Fruit fly (Drosophila melanogaster): ENCODE data around the gene chinmo.
A peak's percentile ranks its signal among the peaks of the same experiment; 100 is the strongest.

The chinmo gene

DNA sequence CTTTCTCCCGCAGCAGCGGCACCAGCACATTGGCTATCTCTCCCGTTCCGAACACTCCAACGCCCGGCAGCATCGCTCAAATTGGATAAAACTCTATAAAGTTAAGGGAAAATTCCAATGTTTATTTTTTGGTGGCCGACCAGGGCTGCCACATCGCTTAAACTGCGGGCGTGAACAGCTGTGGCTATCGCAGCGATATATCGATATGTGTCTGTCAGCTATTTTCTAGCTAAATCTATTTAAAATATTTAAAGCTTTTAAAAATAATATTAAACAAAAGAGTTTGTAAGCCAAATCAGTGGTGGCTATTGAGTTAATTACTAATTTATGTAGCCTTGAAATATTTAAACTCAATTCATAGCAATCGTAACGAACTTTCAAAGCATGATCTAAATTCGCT, 100.9 kb downstream of the chinmo start, which contains the start of the genes CG17712 and CG17648 (continued):
- TF ChIP-seq NfI (GFP tag; optimal IDR thresholded peaks at IDR 0.05) = no peak
- no peak for TF ChIP-seq Camta (GFP tag; optimal IDR thresholded peaks at IDR 0.05)
- no peak for TF ChIP-seq fu2 (GFP tag; optimal IDR thresholded peaks at IDR 0.05)
- TF ChIP-seq GATAe (GFP tag; conservative IDR thresholded peaks at IDR 0.05) = no peak
- TF ChIP-seq tll (GFP tag; optimal IDR thresholded peaks at IDR 0.05) = no peak
- no peak for TF ChIP-seq Gsc (GFP tag; IDR thresholded peaks at IDR 0.05)
- TF ChIP-seq CG7786 (GFP tag; optimal IDR thresholded peaks at IDR 0.05) = no peak
- peak; percentile 56 for TF ChIP-seq E2f2 (GFP tag; IDR thresholded peaks at IDR 0.05)
- TF ChIP-seq fd64A (GFP tag; optimal IDR thresholded peaks at IDR 0.05) = no peak
- TF ChIP-seq CG16779 (GFP tag; IDR thresholded peaks at IDR 0.05) = no peak
- TF ChIP-seq CG12236 (GFP tag; optimal IDR thresholded peaks at IDR 0.05) = no peak
- TF ChIP-seq CG12071 (GFP tag; optimal IDR thresholded peaks at IDR 0.05) = no peak
- no peak for TF ChIP-seq CG10654 (GFP tag; optimal IDR thresholded peaks at IDR 0.05)
- TF ChIP-seq Fer1 (GFP tag; optimal IDR thresholded peaks at IDR 0.05) = no peak
- no peak for TF ChIP-seq disco-r (GFP tag; optimal IDR thresholded peaks at IDR 0.05)
- no peak for TF ChIP-seq CG10321 (GFP tag; IDR thresholded peaks at IDR 0.05)
- TF ChIP-seq Ptx1 (GFP tag; IDR thresholded peaks at IDR 0.05) = no peak
- TF ChIP-seq nom (GFP tag; optimal IDR thresholded peaks at IDR 0.05) = no peak
- TF ChIP-seq Scr (GFP tag; IDR thresholded peaks at IDR 0.05; ENCODE audit: partially characterized antibody) = peak; percentile 85
- TF ChIP-seq CG11696 (GFP tag; IDR thresholded peaks at IDR 0.05) = no peak
- TF ChIP-seq chm (GFP tag; IDR thresholded peaks at IDR 0.05) = no peak
- no peak for TF ChIP-seq CG12769 (tag; optimal IDR thresholded peaks at IDR 0.05)
- TF ChIP-seq Dip3 (GFP tag; optimal IDR thresholded peaks at IDR 0.05) = no peak
- no peak for TF ChIP-seq CG7556 (GFP tag; optimal IDR thresholded peaks at IDR 0.05)
- TF ChIP-seq wdn (GFP tag; IDR thresholded peaks at IDR 0.05) = no peak
- no peak for TF ChIP-seq CG10543 (GFP tag; optimal IDR thresholded peaks at IDR 0.05)
- TF ChIP-seq CG30020 (tag; optimal IDR thresholded peaks at IDR 0.05) = no peak
- peak; percentile 73 for TF ChIP-seq row (GFP tag; IDR thresholded peaks at IDR 0.05)
- no peak for TF ChIP-seq kni (GFP tag; optimal IDR thresholded peaks at IDR 0.05)
- TF ChIP-seq CG31388 (GFP tag; optimal IDR thresholded peaks at IDR 0.05) = no peak
- no peak for TF ChIP-seq Lim3 (GFP tag; IDR thresholded peaks at IDR 0.05)
- peak; percentile 90 for TF ChIP-seq CG13287 (GFP tag; IDR thresholded peaks at IDR 0.05; ENCODE audit: partially characterized antibody)
- no peak for TF ChIP-seq CG1832 (GFP tag; optimal IDR thresholded peaks at IDR 0.05)
- no peak for TF ChIP-seq nau (GFP tag; optimal IDR thresholded peaks at IDR 0.05)
- TF ChIP-seq CG7271 (tag; optimal IDR thresholded peaks at IDR 0.05) = no peak
- TF ChIP-seq CG11247 (GFP tag; IDR thresholded peaks at IDR 0.05) = no peak
- TF ChIP-seq CG18476 (GFP tag; optimal IDR thresholded peaks at IDR 0.05) = no peak
- TF ChIP-seq toy (GFP tag; IDR thresholded peaks at IDR 0.05) = no peak
- no peak for TF ChIP-seq so (GFP tag; IDR thresholded peaks at IDR 0.05)
- peak; percentile 21 for TF ChIP-seq CG2116 (GFP tag; optimal IDR thresholded peaks at IDR 0.05)
- peak; percentile 79 for TF ChIP-seq vnd (GFP tag; IDR thresholded peaks at IDR 0.05; ENCODE audit: partially characterized antibody)
- no peak for TF ChIP-seq CG12155 (GFP tag; optimal IDR thresholded peaks at IDR 0.05)
- TF ChIP-seq Fer3 (tag; optimal IDR thresholded peaks at IDR 0.05) = no peak
- no peak for TF ChIP-seq lola (GFP tag; optimal IDR thresholded peaks at IDR 0.05)
- TF ChIP-seq Six4 (GFP tag; optimal IDR thresholded peaks at IDR 0.05) = no peak
- no peak for TF ChIP-seq kah (GFP tag; optimal IDR thresholded peaks at IDR 0.05)
- peak; percentile 79 for TF ChIP-seq CG42726 (GFP tag; IDR thresholded peaks at IDR 0.05; ENCODE audit: partially characterized antibody)
- no peak for TF ChIP-seq eyg (GFP tag; optimal IDR thresholded peaks at IDR 0.05)
- TF ChIP-seq hth (optimal IDR thresholded peaks at IDR 0.05) = no peak
- TF ChIP-seq cwo (GFP tag; optimal IDR thresholded peaks at IDR 0.05) = no peak
- no peak for TF ChIP-seq CG11504 (tag; optimal IDR thresholded peaks at IDR 0.05)
- TF ChIP-seq Ets65A (GFP tag) = peak; percentile 5
